Fruit fly (Drosophila melanogaster) whole organism, embryonic: ENCODE results near the gene AP-2alpha.

ENCODE experiments used
- Abd-B ChIP-seq: fragments of 200-800 bp; sonication (Bioruptor generic); optimal IDR thresholded peaks from 2 replicates; lab custom pipeline; 2018; ENCODE audit warnings: missing biosample characterization, mild to moderate bottlenecking, missing genetic modification characterization, moderate library complexity
- CG10462 ChIP-seq: fragments of 200-800 bp; sonication (Bioruptor generic); optimal IDR thresholded peaks from 2 replicates; lab custom pipeline; 2016; ENCODE audit warnings: missing biosample characterization, missing genetic modification characterization
- CG11247 ChIP-seq: fragments of 200-800 bp; sonication (Bioruptor generic); IDR thresholded peaks from 2 replicates; pipeline ENCODE4 v1.3.6; 2022; ENCODE audit warnings: missing biosample characterization, missing genetic modification characterization
- CG11456 ChIP-seq: fragments of 200-800 bp; sonication (Bioruptor generic); IDR thresholded peaks from 3 replicates; pipeline ENCODE4 v1.3.6; 2022; ENCODE audit warnings: missing biosample characterization, missing genetic modification characterization
- CG11504 ChIP-seq: fragments of 200-800 bp; sonication (Bioruptor generic); optimal IDR thresholded peaks from 3 replicates; lab custom pipeline; 2019; ENCODE audit warnings: missing biosample characterization, mild to moderate bottlenecking, missing genetic modification characterization, moderate library complexity
- CG11560 ChIP-seq: fragments of 200-800 bp; sonication (Bioruptor generic); IDR thresholded peaks from 3 replicates; pipeline ENCODE4 v1.3.6; 2022; ENCODE audit warnings: missing biosample characterization, missing genetic modification characterization
- CG13775 ChIP-seq: fragments of 200-800 bp; sonication (Bioruptor generic); optimal IDR thresholded peaks from 3 replicates; lab custom pipeline; 2017; ENCODE audit warnings: missing biosample characterization, mild to moderate bottlenecking, missing genetic modification characterization
- CG13894 ChIP-seq: fragments of 200-800 bp; sonication (Bioruptor generic); optimal IDR thresholded peaks from 3 replicates; lab custom pipeline; 2018; ENCODE audit warnings: missing biosample characterization, mild to moderate bottlenecking, missing genetic modification characterization, moderate library complexity
- CG14014 ChIP-seq: fragments of 200-800 bp; sonication (Bioruptor generic); IDR thresholded peaks from 2 replicates; pipeline ENCODE4 v1.3.6; 2022; ENCODE audit warnings: missing biosample characterization, missing genetic modification characterization
- CG15601 ChIP-seq: fragments of 200-800 bp; sonication (Bioruptor generic); optimal IDR thresholded peaks from 3 replicates; lab custom pipeline; 2019; ENCODE audit warnings: missing biosample characterization, mild to moderate bottlenecking, missing genetic modification characterization, moderate library complexity
- CG16779 ChIP-seq: fragments of 200-800 bp; sonication (Bioruptor generic); IDR thresholded peaks from 2 replicates; pipeline ENCODE4 v1.3.6; 2022; ENCODE audit warnings: missing biosample characterization, missing genetic modification characterization
- CG17186 ChIP-seq: fragments of 200-800 bp; sonication (Bioruptor generic); optimal IDR thresholded peaks from 3 replicates; lab custom pipeline; 2017; ENCODE audit warnings: missing biosample characterization, missing genetic modification reagents, missing genetic modification characterization
- CG30020 ChIP-seq: fragments of 200-800 bp; optimal IDR thresholded peaks from 2 replicates; lab custom pipeline; 2019; ENCODE audit warnings: missing biosample characterization, mild to moderate bottlenecking, missing genetic modification characterization, moderate library complexity
- CG31388 ChIP-seq: fragments of 200-800 bp; sonication (Bioruptor generic); optimal IDR thresholded peaks from 2 replicates; lab custom pipeline; 2016; ENCODE audit warnings: missing biosample characterization, missing genetic modification characterization
- CG34224 ChIP-seq: fragments of 200-800 bp; sonication (Bioruptor generic); IDR thresholded peaks from 3 replicates; pipeline ENCODE4 v1.3.6; 2022; ENCODE audit warnings: missing biosample characterization, missing genetic modification characterization; ENCODE audit not compliant: partially characterized antibody
- CG4328 ChIP-seq: fragments of 200-800 bp; sonication (Bioruptor generic); optimal IDR thresholded peaks from 3 replicates; lab custom pipeline; 2017; ENCODE audit warnings: missing biosample characterization, missing genetic modification reagents, missing genetic modification characterization
- CG5180 ChIP-seq: fragments of 200-800 bp; sonication (Bioruptor generic); optimal IDR thresholded peaks from 3 replicates; lab custom pipeline; 2017; ENCODE audit warnings: missing biosample characterization, missing genetic modification characterization, mild to moderate bottlenecking, moderate library complexity, missing genetic modification reagents
- CG7963 ChIP-seq: fragments of 200-800 bp; sonication (Bioruptor generic); IDR thresholded peaks from 3 replicates; pipeline ENCODE4 v1.3.6; 2022; ENCODE audit warnings: missing biosample characterization, missing genetic modification characterization; ENCODE audit not compliant: partially characterized antibody
- CG8944 ChIP-seq: fragments of 200-800 bp; sonication (Bioruptor generic); optimal IDR thresholded peaks from 3 replicates; lab custom pipeline; 2016; ENCODE audit warnings: missing biosample characterization, missing genetic modification characterization
- CG9727 ChIP-seq: fragments of 200-800 bp; sonication (Bioruptor generic); optimal IDR thresholded peaks from 3 replicates; lab custom pipeline; 2017; ENCODE audit warnings: missing biosample characterization, mild to moderate bottlenecking, missing genetic modification characterization
- CTCF ChIP-seq: fragments of 200-800 bp; sonication (Bioruptor generic); optimal IDR thresholded peaks from 2 replicates; lab custom pipeline; 2017; ENCODE audit warnings: missing biosample characterization, mild to moderate bottlenecking, missing genetic modification characterization, moderate library complexity
- Ets65A ChIP-seq: fragments of 200-800 bp; sonication (Bioruptor generic); peaks from one replicate; lab custom pipeline; 2016; ENCODE audit warnings: missing biosample characterization, missing genetic modification characterization
- Lpt ChIP-seq: fragments of >200 bp; optimal IDR thresholded peaks from 2 replicates; lab custom pipeline; 2018; ENCODE audit warnings: missing biosample characterization, missing genetic modification characterization
- MESR4 ChIP-seq: fragments of 200-800 bp; sonication (Bioruptor generic); optimal IDR thresholded peaks from 2 replicates; lab custom pipeline; 2018; ENCODE audit warnings: missing biosample characterization, mild to moderate bottlenecking, missing genetic modification characterization, moderate library complexity
- Neu2 ChIP-seq: fragments of 200-800 bp; sonication (Bioruptor generic); optimal IDR thresholded peaks from 3 replicates; lab custom pipeline; 2016; ENCODE audit warnings: missing biosample characterization, missing genetic modification characterization, borderline replicate concordance
- Nf-YB ChIP-seq: fragments of 200-800 bp; sonication (Bioruptor generic); optimal IDR thresholded peaks from 3 replicates; lab custom pipeline; 2019; ENCODE audit warnings: missing biosample characterization, mild to moderate bottlenecking, missing genetic modification characterization, moderate library complexity
- Ptx1 ChIP-seq: fragments of 200-800 bp; sonication (Bioruptor generic); IDR thresholded peaks from 2 replicates; pipeline ENCODE4 v1.3.6; 2022; ENCODE audit warnings: missing biosample characterization, missing genetic modification characterization
- Ssrp ChIP-seq: fragments of 200-800 bp; sonication (Bioruptor generic); optimal IDR thresholded peaks from 2 replicates; lab custom pipeline; 2018; ENCODE audit warnings: missing biosample characterization, mild to moderate bottlenecking, missing genetic modification characterization, moderate library complexity
- bsh ChIP-seq, 2 experiments: fragments of 200-800 bp; sonication (Bioruptor generic); optimal IDR thresholded peaks; 2 replicates each; lab custom pipeline; 2017 to 2018; ENCODE audit warnings: mild to moderate bottlenecking in 2 of 2, missing biosample characterization in 2 of 2, missing genetic modification characterization in 2 of 2, moderate library complexity in 1 of 2
- cas ChIP-seq: fragments of 200-800 bp; sonication (Bioruptor generic); IDR thresholded peaks from 2 replicates; pipeline ENCODE4 v1.3.6; 2022; ENCODE audit warnings: missing biosample characterization, missing genetic modification characterization
- chn ChIP-seq: fragments of 200-800 bp; sonication (Bioruptor generic); optimal IDR thresholded peaks from 2 replicates; lab custom pipeline; 2016; ENCODE audit warnings: missing biosample characterization, missing genetic modification characterization
- dmrt11E ChIP-seq: fragments of 200-800 bp; sonication (Bioruptor generic); optimal IDR thresholded peaks from 3 replicates; lab custom pipeline; 2018; ENCODE audit warnings: missing biosample characterization, mild to moderate bottlenecking, missing genetic modification characterization, moderate library complexity
- ems ChIP-seq: fragments of 200-800 bp; sonication (Bioruptor generic); optimal IDR thresholded peaks from 3 replicates; lab custom pipeline; 2016; ENCODE audit warnings: missing biosample characterization, missing genetic modification characterization
- grau ChIP-seq: fragments of 200-800 bp; optimal IDR thresholded peaks from 3 replicates; lab custom pipeline; 2019; ENCODE audit warnings: missing biosample characterization, mild to moderate bottlenecking, missing genetic modification characterization, moderate library complexity
- gro ChIP-seq: fragments of 200-800 bp; sonication (Bioruptor generic); optimal IDR thresholded peaks from 2 replicates; lab custom pipeline; 2016; ENCODE audit warnings: missing biosample characterization, missing genetic modification characterization
- hb ChIP-seq: fragments of 200-800 bp; sonication (Bioruptor generic); IDR thresholded peaks from 3 replicates; pipeline ENCODE4 v1.3.6; 2022; ENCODE audit warnings: missing biosample characterization, missing genetic modification characterization; ENCODE audit not compliant: partially characterized antibody
- hbn ChIP-seq: fragments of 200-800 bp; sonication (Bioruptor generic); IDR thresholded peaks from 2 replicates; pipeline ENCODE4 v1.3.6; 2022; ENCODE audit warnings: missing biosample characterization, missing genetic modification characterization; ENCODE audit not compliant: partially characterized antibody
- lov ChIP-seq, 2 experiments: fragments of 200-800 bp in 1 of 2; fragments of >200 bp in 1 of 2; sonication (Bioruptor generic) in 1 of 2; IDR thresholded peaks in 1 of 2; optimal IDR thresholded peaks in 1 of 2; 2 replicates in 1 of 2; 3 replicates in 1 of 2; pipeline versions ENCODE4 v1.3.6 to Lab custom; 2017 to 2022; ENCODE audit warnings: missing biosample characterization in 1 of 2, missing genetic modification characterization in 1 of 2
- pfk ChIP-seq: fragments of 200-800 bp; sonication (Bioruptor generic); optimal IDR thresholded peaks from 2 replicates; lab custom pipeline; 2018; ENCODE audit warnings: missing biosample characterization, mild to moderate bottlenecking, missing genetic modification characterization, moderate library complexity
- pita ChIP-seq: fragments of 200-800 bp; sonication (Bioruptor generic); optimal IDR thresholded peaks from 2 replicates; lab custom pipeline; 2017; ENCODE audit warnings: missing biosample characterization, mild to moderate bottlenecking, missing genetic modification characterization
- psq ChIP-seq: fragments of 200-800 bp; sonication (Bioruptor generic); optimal IDR thresholded peaks from 2 replicates; lab custom pipeline; 2017; ENCODE audit warnings: missing biosample characterization, missing genetic modification characterization
- ro ChIP-seq: fragments of 200-800 bp; sonication (Bioruptor generic); IDR thresholded peaks from 2 replicates; pipeline ENCODE4 v1.3.6; 2022; ENCODE audit warnings: missing biosample characterization, missing genetic modification characterization
- slbo ChIP-seq: fragments of 200-800 bp; sonication (Bioruptor generic); IDR thresholded peaks from 2 replicates; pipeline ENCODE4 v1.3.6; 2022; ENCODE audit warnings: missing biosample characterization, missing genetic modification characterization
- tap ChIP-seq: fragments of 200-800 bp; optimal IDR thresholded peaks from 3 replicates; lab custom pipeline; 2019; ENCODE audit warnings: missing biosample characterization, mild to moderate bottlenecking, missing genetic modification characterization, moderate library complexity
- ttk ChIP-seq: fragments of 200-800 bp; sonication (Bioruptor generic); IDR thresholded peaks from 2 replicates; pipeline ENCODE4 v2.1.2; 2022; ENCODE audit warnings: missing biosample characterization, missing genetic modification characterization
- twi ChIP-seq: fragments of 200-800 bp; optimal IDR thresholded peaks from 2 replicates; lab custom pipeline; 2019; ENCODE audit warnings: missing biosample characterization, mild to moderate bottlenecking, missing genetic modification characterization, moderate library complexity
- unc-4 ChIP-seq: fragments of 200-800 bp; sonication (Bioruptor generic); IDR thresholded peaks from 2 replicates; pipeline ENCODE4 v1.3.6; 2022; ENCODE audit warnings: missing biosample characterization, missing genetic modification characterization; ENCODE audit not compliant: partially characterized antibody
- wdn ChIP-seq: fragments of 200-800 bp; sonication (Bioruptor generic); IDR thresholded peaks from 2 replicates; pipeline ENCODE4 v1.3.6; 2022; ENCODE audit warnings: missing biosample characterization, missing genetic modification characterization

AP-2alpha gene

DNA sequence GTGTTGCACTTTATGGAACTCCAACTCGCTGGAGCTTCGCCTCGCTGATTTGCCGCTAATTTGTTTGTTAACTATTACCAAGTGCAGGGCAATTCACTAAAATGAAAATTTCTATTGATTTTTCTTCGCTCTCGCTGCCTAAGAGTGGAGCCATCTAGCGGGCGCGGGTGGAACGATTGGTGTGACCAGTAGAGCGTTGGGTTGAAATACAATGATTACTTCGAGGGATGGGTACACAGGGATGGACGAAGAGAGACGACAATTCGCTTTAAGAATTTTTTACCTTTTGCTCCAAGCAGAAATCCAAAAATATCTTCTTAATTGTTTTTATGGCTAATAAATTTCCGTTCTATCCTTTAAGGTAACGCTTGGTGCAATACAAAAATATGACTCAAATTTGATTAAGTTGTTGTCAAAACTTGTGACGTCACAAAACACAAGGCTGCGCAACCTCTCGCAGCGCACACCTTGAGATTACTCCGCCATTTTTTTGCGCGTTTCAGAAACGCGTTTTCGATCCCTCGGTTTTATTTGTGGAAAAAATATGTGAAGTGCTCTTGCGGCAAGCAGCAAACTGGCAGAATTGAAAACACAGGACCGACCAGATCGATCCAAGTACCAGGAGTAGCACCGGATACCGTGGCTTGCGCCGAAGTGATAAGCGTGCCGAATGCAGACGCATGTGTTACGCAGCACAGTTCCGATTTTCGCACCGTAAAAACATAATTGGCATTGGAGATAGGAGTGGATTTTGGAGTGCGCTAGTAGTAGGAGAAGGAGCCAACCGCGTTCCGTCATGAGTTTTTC is at the start of gene AP-2alpha, which contains the start of gene ebi (continued):
- TF ChIP-seq chn (GFP tag; lab: Kevin White, UChicago) (peak; percentile 94), hbn (no peak), CG7963 (GFP tag; lab: Robert Waterston, UW) (no peak), CG30020 (tag; lab: Kevin White, UChicago) (peak; percentile 74), CG5180 (peak; percentile 39), CG13894 (tag; lab: Kevin White, UChicago) (peak; percentile 79), CG31388 (GFP tag; lab: Kevin White, UChicago) (peak; percentile 47), CG17186 (peak; percentile 91), CG4328 (GFP tag; lab: Kevin White, UChicago) (peak; percentile 54), CG34224 (GFP tag; lab: Robert Waterston, UW) (no peak), hb (GFP tag; lab: Robert Waterston, UW) (no peak), ro (GFP tag; lab: Robert Waterston, UW) (peak; percentile 56; the same call in 1 of the 2 replicates), ems (GFP tag; lab: Kevin White, UChicago) (peak; percentile 85), Nf-YB (GFP tag; lab: Kevin White, UChicago) (peak; percentile 63), lov (optimal IDR thresholded peaks at IDR 0.05; lab: Kevin White, UChicago) (no peak), lov (GFP tag; IDR thresholded peaks at IDR 0.05; lab: Robert Waterston, UW) (no peak), bsh (GFP tag; optimal IDR thresholded peaks at IDR 0.05; lab: Kevin White, UChicago) (peak in 1 of 2 experiments; percentile 75), CG11504 (tag; lab: Kevin White, UChicago) (no peak), Ets65A (peak; percentile 100), Ssrp (tag; lab: Kevin White, UChicago) (peak; percentile 84), Abd-B (GFP tag; lab: Kevin White, UChicago) (peak; percentile 91), psq (peak; percentile 85), CG10462 (peak; percentile 88), grau (tag; lab: Kevin White, UChicago) (peak; percentile 87), Lpt (GFP tag; lab: Kevin White, UChicago) (no peak), CG8944 (GFP tag; lab: Kevin White, UChicago) (peak; percentile 95), unc-4 (no peak), CG15601 (tag; lab: Kevin White, UChicago) (peak; percentile 78), Ptx1 (GFP tag; lab: Robert Waterston, UW) (peak; percentile 93), CG11247 (GFP tag; lab: Robert Waterston, UW) (peak; percentile 76), slbo (peak; percentile 95), pita (GFP tag; lab: Kevin White, UChicago) (no peak), dmrt11E (tag; lab: Kevin White, UChicago) (peak; percentile 84), twi (tag; lab: Kevin White, UChicago) (peak; percentile 82), MESR4 (peak; percentile 75), ttk (GFP tag; lab: Robert Waterston, UW) (peak; percentile 75), cas (GFP tag; lab: Robert Waterston, UW) (peak; percentile 75; the same call in 1 of the 2 replicates), CG16779 (GFP tag; lab: Robert Waterston, UW) (0 out of 2 replicates have a peak, but pooled peaks have one; percentile 59), CTCF (GFP tag; lab: Kevin White, UChicago) (peak; percentile 93), CG14014 (GFP tag; lab: Robert Waterston, UW) (peak; percentile 86), CG9727 (peak; percentile 88), CG11560 (peak; percentile 82), wdn (peak; percentile 83), tap (tag; lab: Kevin White, UChicago) (no peak), Neu2 (peak; percentile 79), CG11456 (peak; percentile 86), pfk (GFP tag; lab: Kevin White, UChicago) (peak; percentile 31), CG13775 (peak; percentile 92), gro (peak; percentile 87)
